Fruit fly (Drosophila melanogaster): ENCODE data around the gene CG18666.
A peak's percentile ranks its signal among the peaks of the same experiment; 100 is the strongest.

The CG18666 gene

dm6 chr2L:10987370-10987853, 47.2 kb upstream of the CG18666 start, which contains the start of the genes piwi and CG12253 (continued):
- TF ChIP-seq yki (optimal IDR thresholded peaks at IDR 0.05): no peak
- peak; percentile 39 for TF ChIP-seq ind (GFP tag; optimal IDR thresholded peaks at IDR 0.05)
- TF ChIP-seq CG6689 (GFP tag; IDR thresholded peaks at IDR 0.05): peak; percentile 43; the same call in 1 of the 2 replicates
- TF ChIP-seq Ada2b (GFP tag; IDR thresholded peaks at IDR 0.05): peak; percentile 49; the same call in 1 of the 2 replicates
- TF ChIP-seq Oaz (GFP tag; IDR thresholded peaks at IDR 0.05): 0 out of 2 replicates have a peak, but pooled peaks have one; percentile 39
- no peak for TF ChIP-seq YL-1 (GFP tag; optimal IDR thresholded peaks at IDR 0.05)
- TF ChIP-seq CG11560 (tag; IDR thresholded peaks at IDR 0.05): 0 out of 3 replicates have a peak, but pooled peaks have one; percentile 51
- no peak for TF ChIP-seq Bdp1 (GFP tag; optimal IDR thresholded peaks at IDR 0.05)
- no peak for TF ChIP-seq Dip2 (GFP tag; IDR thresholded peaks at IDR 0.05)
- peak; percentile 66; the same call in 1 of the 2 replicates for TF ChIP-seq CG14014 (GFP tag; IDR thresholded peaks at IDR 0.05)
- no peak for TF ChIP-seq Scr (GFP tag; IDR thresholded peaks at IDR 0.05; ENCODE audit: partially characterized antibody)
- TF ChIP-seq CG17912 (GFP tag; optimal IDR thresholded peaks at IDR 0.05): no peak
- no peak for TF ChIP-seq CG31388 (GFP tag; optimal IDR thresholded peaks at IDR 0.05)
- no peak for TF ChIP-seq CG3726 (GFP tag; IDR thresholded peaks at IDR 0.05)
- peak; percentile 72 for TF ChIP-seq CG9437 (GFP tag; optimal IDR thresholded peaks at IDR 0.05)
- TF ChIP-seq bcd (GFP tag; optimal IDR thresholded peaks at IDR 0.05): no peak
- TF ChIP-seq sr (GFP tag; IDR thresholded peaks at IDR 0.05): no peak
- TF ChIP-seq dimm (GFP tag; IDR thresholded peaks at IDR 0.05): no peak
- TF ChIP-seq CG14860 (GFP tag; IDR thresholded peaks at IDR 0.05; ENCODE audit: partially characterized antibody): no peak
- no peak for TF ChIP-seq HHEX (GFP tag; optimal IDR thresholded peaks at IDR 0.05)
- peak in 1 of 2 experiments; percentile 85 for TF ChIP-seq bsh (GFP tag; optimal IDR thresholded peaks at IDR 0.05)
- TF ChIP-seq CG17385 (GFP tag; optimal IDR thresholded peaks at IDR 0.05): peak; percentile 76
- peak; percentile 39 for TF ChIP-seq zf30C (GFP tag; optimal IDR thresholded peaks at IDR 0.05)
- TF ChIP-seq CG12942 (GFP tag; optimal IDR thresholded peaks at IDR 0.05): peak; percentile 70
- peak; percentile 64 for TF ChIP-seq pho (GFP tag; optimal IDR thresholded peaks at IDR 0.05)
- TF ChIP-seq tgo (GFP tag; IDR thresholded peaks at IDR 0.05): peak; percentile 91
- TF ChIP-seq D (optimal IDR thresholded peaks at IDR 0.05): no peak
- TF ChIP-seq D (GFP tag; optimal IDR thresholded peaks at IDR 0.05): peak; percentile 28
- TF ChIP-seq fd102C (GFP tag; optimal IDR thresholded peaks at IDR 0.05): no peak
- TF ChIP-seq CG12155 (GFP tag; optimal IDR thresholded peaks at IDR 0.05): peak; percentile 69
- no peak for TF ChIP-seq CG6854 (GFP tag; optimal IDR thresholded peaks at IDR 0.05)
- peak; percentile 63 for TF ChIP-seq trh (GFP tag; optimal IDR thresholded peaks at IDR 0.05)
- TF ChIP-seq Max (GFP tag; optimal IDR thresholded peaks at IDR 0.05): peak; percentile 38
- no peak; the same call in 1 of the 2 replicates for TF ChIP-seq danr (GFP tag; IDR thresholded peaks at IDR 0.05)
- no peak for TF ChIP-seq CG1792 (GFP tag; optimal IDR thresholded peaks at IDR 0.05)
- TF ChIP-seq fru (optimal IDR thresholded peaks at IDR 0.05): no peak
- TF ChIP-seq MESR4 (GFP tag; optimal IDR thresholded peaks at IDR 0.05): no peak
- no peak for TF ChIP-seq nerfin-1 (tag; optimal IDR thresholded peaks at IDR 0.05)
- no peak for TF ChIP-seq Dref (GFP tag; IDR thresholded peaks at IDR 0.05)
- peak; percentile 50 for TF ChIP-seq HmgZ (tag; optimal IDR thresholded peaks at IDR 0.05)
- no peak for TF ChIP-seq CG10209 (GFP tag; optimal IDR thresholded peaks at IDR 0.05)
- TF ChIP-seq CG12769 (tag; optimal IDR thresholded peaks at IDR 0.05): no peak
- TF ChIP-seq CG12299 (tag; optimal IDR thresholded peaks at IDR 0.05): peak; percentile 69
- TF ChIP-seq CG31224 (GFP tag; IDR thresholded peaks at IDR 0.05): no peak
- no peak for TF ChIP-seq Atf6 (GFP tag; IDR thresholded peaks at IDR 0.05)
- TF ChIP-seq CG13287 (GFP tag; IDR thresholded peaks at IDR 0.05; ENCODE audit: partially characterized antibody): no peak
- no peak for TF ChIP-seq fd64A (GFP tag; optimal IDR thresholded peaks at IDR 0.05)
- peak; percentile 40 for TF ChIP-seq CG17359 (tag; optimal IDR thresholded peaks at IDR 0.05)
- no peak for TF ChIP-seq NC2β (GFP tag; optimal IDR thresholded peaks at IDR 0.05)
- TF ChIP-seq CG10654 (GFP tag; optimal IDR thresholded peaks at IDR 0.05): peak; percentile 18
- peak; percentile 80 for TF ChIP-seq nmo (GFP tag; optimal IDR thresholded peaks at IDR 0.05)
- TF ChIP-seq pb (GFP tag; optimal IDR thresholded peaks at IDR 0.05): no peak

All from whole organism, embryonic.